Fruit fly (Drosophila melanogaster): Measurements from ENCODE around the gene Dbct.

Gene Dbct

dm6 chrX:15084580-15085138, 1.3 kb upstream of the Dbct start, which contains the start of gene Cox17 (continued):
- peak; percentile 38 for TF ChIP-seq seq (GFP tag; IDR thresholded peaks at IDR 0.05)
- peak; percentile 75 for TF ChIP-seq Doc3 (GFP tag; IDR thresholded peaks at IDR 0.05; ENCODE audit: partially characterized antibody)
- TF ChIP-seq PHDP (tag; optimal IDR thresholded peaks at IDR 0.05), result peak; percentile 73
- TF ChIP-seq CG4820 (GFP tag; optimal IDR thresholded peaks at IDR 0.05), result peak; percentile 74
- TF ChIP-seq BEAF-32 (GFP tag; optimal IDR thresholded peaks at IDR 0.05), result peak; percentile 93
- TF ChIP-seq Stat92E (GFP tag; optimal IDR thresholded peaks at IDR 0.05), result peak in 1 of 3 experiments; percentile 53
- peak; percentile 74 for TF ChIP-seq Xrp1 (GFP tag; IDR thresholded peaks at IDR 0.05)
- TF ChIP-seq Meics (GFP tag; optimal IDR thresholded peaks at IDR 0.05), result peak; percentile 84
- TF ChIP-seq CrebB (tag; optimal IDR thresholded peaks at IDR 0.05), result peak; percentile 22
- TF ChIP-seq Scr (GFP tag; IDR thresholded peaks at IDR 0.05; ENCODE audit: partially characterized antibody), result peak; percentile 84
- TF ChIP-seq CG8388 (GFP tag; optimal IDR thresholded peaks at IDR 0.05), result peak; percentile 77
- peak; percentile 78 for TF ChIP-seq CG10654 (GFP tag; optimal IDR thresholded peaks at IDR 0.05)
- TF ChIP-seq CG3281 (GFP tag; optimal IDR thresholded peaks at IDR 0.05), result peak; percentile 78
- peak; percentile 78 for TF ChIP-seq Six4 (GFP tag; optimal IDR thresholded peaks at IDR 0.05)
- TF ChIP-seq bigmax (GFP tag; optimal IDR thresholded peaks at IDR 0.05), result no peak
- TF ChIP-seq GATAe (GFP tag; conservative IDR thresholded peaks at IDR 0.05), result peak; percentile 28; the same call in 1 of the 2 replicates
- peak; percentile 68 for TF ChIP-seq Atf-2 (GFP tag; optimal IDR thresholded peaks at IDR 0.05)
- peak; percentile 75 for TF ChIP-seq Oli (tag; optimal IDR thresholded peaks at IDR 0.05)
- peak; percentile 78 for TF ChIP-seq Hand (GFP tag; optimal IDR thresholded peaks at IDR 0.05)
- peak; percentile 64; the same call in 2 of the 3 replicates for TF ChIP-seq CG6791 (GFP tag; IDR thresholded peaks at IDR 0.05; ENCODE audit: partially characterized antibody)
- TF ChIP-seq NK7.1 (GFP tag; optimal IDR thresholded peaks at IDR 0.05), result no peak
- TF ChIP-seq gsb-n (tag; optimal IDR thresholded peaks at IDR 0.05), result peak; percentile 62
- peak; percentile 0 for TF ChIP-seq CG4707 (GFP tag; optimal IDR thresholded peaks at IDR 0.05)
- TF ChIP-seq gce (GFP tag; IDR thresholded peaks at IDR 0.05), result no peak
- peak; percentile 23 for TF ChIP-seq tup (GFP tag; optimal IDR thresholded peaks at IDR 0.05)
- peak; percentile 38 for TF ChIP-seq slp2 (GFP tag; optimal IDR thresholded peaks at IDR 0.05)
- peak; percentile 82 for TF ChIP-seq Rfx (GFP tag; IDR thresholded peaks at IDR 0.05)
- peak; percentile 32 for TF ChIP-seq CG17802 (tag; optimal IDR thresholded peaks at IDR 0.05)
- TF ChIP-seq CG12219 (GFP tag; optimal IDR thresholded peaks at IDR 0.05), result peak; percentile 49
- peak; percentile 4 for TF ChIP-seq CG17186 (GFP tag; optimal IDR thresholded peaks at IDR 0.05)
- TF ChIP-seq Hr39 (optimal IDR thresholded peaks at IDR 0.05), result no peak
- TF ChIP-seq ERR (GFP tag; optimal IDR thresholded peaks at IDR 0.05), result no peak
- peak; percentile 83 for TF ChIP-seq CG18599 (GFP tag; optimal IDR thresholded peaks at IDR 0.05)
- no peak for TF ChIP-seq Ravus (GFP tag; IDR thresholded peaks at IDR 0.05)
- TF ChIP-seq cato (GFP tag; optimal IDR thresholded peaks at IDR 0.05; ENCODE audit: borderline replicate concordance), result peak; percentile 82
- TF ChIP-seq tgo (GFP tag; IDR thresholded peaks at IDR 0.05), result peak; percentile 65
- no peak for TF ChIP-seq luna (GFP tag; optimal IDR thresholded peaks at IDR 0.05)
- no peak for TF ChIP-seq eyg (GFP tag; optimal IDR thresholded peaks at IDR 0.05)
- TF ChIP-seq dan (GFP tag; IDR thresholded peaks at IDR 0.05), result no peak
- TF ChIP-seq tll (GFP tag; optimal IDR thresholded peaks at IDR 0.05), result peak in 1 of 2 experiments; percentile 51
- peak; percentile 57 for TF ChIP-seq Antp (GFP tag; optimal IDR thresholded peaks at IDR 0.05)
- no peak; the same call in 1 of the 2 replicates for TF ChIP-seq ara (GFP tag; IDR thresholded peaks at IDR 0.05)
- peak; percentile 20 for TF ChIP-seq emc (GFP tag; optimal IDR thresholded peaks at IDR 0.05)
- TF ChIP-seq CG12391 (tag; optimal IDR thresholded peaks at IDR 0.05), result peak; percentile 88
- peak; percentile 74 for TF ChIP-seq pho (GFP tag; optimal IDR thresholded peaks at IDR 0.05)
- no peak for TF ChIP-seq CG10321 (GFP tag; IDR thresholded peaks at IDR 0.05)
- no peak for TF ChIP-seq rib (GFP tag; IDR thresholded peaks at IDR 0.05)
- TF ChIP-seq lbe (GFP tag; optimal IDR thresholded peaks at IDR 0.05), result peak; percentile 67
- TF ChIP-seq CG7786 (GFP tag; optimal IDR thresholded peaks at IDR 0.05), result peak; percentile 60

Data from whole organism, embryonic.